Worm (Caenorhabditis elegans): Measurements from ENCODE around the gene srh-71.

DNA sequence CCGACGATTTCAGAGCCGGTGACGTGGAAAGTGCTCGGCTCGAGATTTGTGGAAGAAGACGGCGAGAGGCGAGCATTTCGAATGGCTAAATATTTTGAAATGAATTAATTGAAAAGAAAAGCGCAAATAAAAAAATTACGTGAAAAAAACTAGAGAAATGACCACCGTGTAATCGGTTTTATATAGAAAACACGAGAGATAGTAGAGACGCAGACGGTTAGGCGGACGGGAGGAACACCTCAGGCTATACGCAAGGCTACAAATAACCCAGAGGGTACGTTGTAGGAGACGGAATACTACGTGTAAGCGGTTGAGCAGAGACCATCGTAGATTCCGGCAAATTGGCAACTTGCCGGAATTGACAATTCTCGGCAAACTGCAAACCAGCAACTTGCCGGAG is 12.2 kb upstream of the srh-71 start, which contains the start of gene Y25C1A.13:
- no peak for TF ChIP-seq W03F9.2 (tag; optimal IDR thresholded peaks at IDR 0.05)
- no peak for TF ChIP-seq him-1 (tag; optimal IDR thresholded peaks at IDR 0.05)
- TF ChIP-seq dao-5 (tag; optimal IDR thresholded peaks at IDR 0.05): no peak
